Fruit fly (Drosophila melanogaster) whole organism, embryonic: ENCODE measurements around the gene CG12594.

ENCODE experiments used
- Awh ChIP-seq: fragments of 200-800 bp; sonication (Bioruptor generic); IDR thresholded peaks from 2 replicates; pipeline ENCODE4, ENCODE4 v1.3.6; 2022; ENCODE audit warnings: missing biosample characterization, missing genetic modification characterization
- B-H1 ChIP-seq: fragments of 200-800 bp; sonication (Bioruptor generic); IDR thresholded peaks from 3 replicates; pipeline ENCODE4 v1.3.6; 2022; ENCODE audit warnings: missing biosample characterization, missing genetic modification characterization
- CG11456 ChIP-seq: fragments of 200-800 bp; sonication (Bioruptor generic); IDR thresholded peaks from 3 replicates; pipeline ENCODE4 v1.3.6; 2022; ENCODE audit warnings: missing biosample characterization, missing genetic modification characterization
- CG12071 ChIP-seq: fragments of 200-800 bp; sonication (Bioruptor generic); optimal IDR thresholded peaks from 3 replicates; lab custom pipeline; 2018; ENCODE audit warnings: missing biosample characterization, mild to moderate bottlenecking, missing genetic modification characterization
- CG12219 ChIP-seq: fragments of 200-800 bp; sonication (Bioruptor generic); optimal IDR thresholded peaks from 3 replicates; lab custom pipeline; 2018; ENCODE audit warnings: missing biosample characterization, mild to moderate bottlenecking, missing genetic modification characterization
- CG13624 ChIP-seq: fragments of 200-800 bp; sonication (Bioruptor generic); optimal IDR thresholded peaks from 2 replicates; lab custom pipeline; 2016; ENCODE audit warnings: missing biosample characterization, missing genetic modification characterization
- CG30020 ChIP-seq: fragments of 200-800 bp; optimal IDR thresholded peaks from 2 replicates; lab custom pipeline; 2019; ENCODE audit warnings: missing biosample characterization, mild to moderate bottlenecking, missing genetic modification characterization, moderate library complexity
- CG31365 ChIP-seq: fragments of 200-800 bp; sonication (Bioruptor generic); optimal IDR thresholded peaks from 2 replicates; lab custom pipeline; 2018; ENCODE audit warnings: missing biosample characterization, mild to moderate bottlenecking, missing genetic modification characterization
- CG3281 ChIP-seq: fragments of 200-800 bp; sonication (Bioruptor generic); optimal IDR thresholded peaks from 3 replicates; lab custom pipeline; 2017; ENCODE audit warnings: missing biosample characterization, mild to moderate bottlenecking, missing genetic modification characterization
- CG34376 ChIP-seq: fragments of 200-800 bp; sonication (Bioruptor generic); optimal IDR thresholded peaks from 2 replicates; lab custom pipeline; 2018; ENCODE audit warnings: missing biosample characterization, mild to moderate bottlenecking, missing genetic modification characterization
- CG5245 ChIP-seq: fragments of 200-800 bp; sonication (Bioruptor generic); optimal IDR thresholded peaks from 3 replicates; lab custom pipeline; 2016; ENCODE audit warnings: missing biosample characterization, missing genetic modification characterization
- CG6813 ChIP-seq: fragments of 200-800 bp; sonication (Bioruptor generic); optimal IDR thresholded peaks from 2 replicates; lab custom pipeline; 2017; ENCODE audit warnings: missing biosample characterization, missing genetic modification characterization, mild to moderate bottlenecking, moderate library complexity, missing genetic modification reagents
- CG9932 ChIP-seq: fragments of 200-800 bp; sonication (Bioruptor generic); IDR thresholded peaks from 2 replicates; pipeline ENCODE4 v1.3.6; 2022; ENCODE audit warnings: missing biosample characterization, missing genetic modification characterization
- E2f1 ChIP-seq: fragments of 200-800 bp; sonication (Bioruptor generic); IDR thresholded peaks from 2 replicates; pipeline ENCODE4 v1.3.6; 2022; ENCODE audit warnings: missing biosample characterization, missing genetic modification characterization
- GATAe ChIP-seq: fragments of 200-800 bp; sonication (Bioruptor generic); conservative IDR thresholded peaks from 2 replicates; pipeline ENCODE4 v1.3.6; 2022; ENCODE audit warnings: missing biosample characterization, missing genetic modification characterization
- Hr3 ChIP-seq: fragments of 200-800 bp; sonication (Bioruptor generic); optimal IDR thresholded peaks from 3 replicates; lab custom pipeline; 2016; ENCODE audit warnings: missing biosample characterization, missing genetic modification characterization
- Hsf ChIP-seq: fragments of 200-800 bp; sonication (Bioruptor generic); optimal IDR thresholded peaks from 3 replicates; lab custom pipeline; 2016; ENCODE audit warnings: missing biosample characterization, missing genetic modification characterization
- MTF-1 ChIP-seq: fragments of 200-800 bp; sonication (Bioruptor generic); optimal IDR thresholded peaks from 2 replicates; lab custom pipeline; 2018; ENCODE audit warnings: missing biosample characterization, mild to moderate bottlenecking, missing genetic modification characterization, borderline replicate concordance
- Mad ChIP-seq: fragments of 200-800 bp; sonication (Bioruptor generic); optimal IDR thresholded peaks from 2 replicates; lab custom pipeline; 2016; ENCODE audit warnings: missing biosample characterization, missing genetic modification characterization
- Med ChIP-seq: fragments of 200-800 bp; sonication (Bioruptor generic); peaks from one replicate; lab custom pipeline; 2016; ENCODE audit warnings: missing biosample characterization, missing genetic modification characterization, mild to moderate bottlenecking, inconsistent platforms, moderate library complexity
- Opbp ChIP-seq: fragments of 200-800 bp; sonication (Bioruptor generic); IDR thresholded peaks from 3 replicates; pipeline ENCODE4 v1.3.6; 2022; ENCODE audit warnings: missing biosample characterization, missing genetic modification characterization; ENCODE audit not compliant: partially characterized antibody
- Pdp1 ChIP-seq, 2 experiments: fragments of 200-800 bp; sonication (Bioruptor generic); optimal IDR thresholded peaks; 3 replicates each; lab custom pipeline; 2016; ENCODE audit warnings: missing biosample characterization in 2 of 2, missing genetic modification characterization in 2 of 2, mild to moderate bottlenecking in 1 of 2, moderate library complexity in 1 of 2
- Rfx ChIP-seq: fragments of 200-800 bp; sonication (Bioruptor generic); IDR thresholded peaks from 2 replicates; pipeline ENCODE4 v1.3.6; 2022; ENCODE audit warnings: missing biosample characterization, missing genetic modification characterization
- ab ChIP-seq: fragments of 200-800 bp; sonication (Bioruptor generic); optimal IDR thresholded peaks from 2 replicates; lab custom pipeline; 2016; ENCODE audit warnings: missing biosample characterization, missing genetic modification characterization
- exex ChIP-seq: fragments of 200-800 bp; sonication (Bioruptor generic); optimal IDR thresholded peaks from 4 replicates; lab custom pipeline; 2018; ENCODE audit warnings: missing biosample characterization, mild to moderate bottlenecking, missing genetic modification characterization, moderate library complexity
- fd3F ChIP-seq: fragments of 200-800 bp; sonication (Bioruptor generic); optimal IDR thresholded peaks from 2 replicates; lab custom pipeline; 2018; ENCODE audit warnings: missing biosample characterization, mild to moderate bottlenecking, missing genetic modification characterization, moderate library complexity
- gcm2 ChIP-seq: fragments of 200-800 bp; sonication (Bioruptor generic); optimal IDR thresholded peaks from 2 replicates; lab custom pipeline; 2016; ENCODE audit warnings: missing biosample characterization, missing genetic modification characterization
- gem ChIP-seq: fragments of 200-800 bp; sonication (Bioruptor generic); optimal IDR thresholded peaks from 2 replicates; lab custom pipeline; 2019; ENCODE audit warnings: missing biosample characterization, mild to moderate bottlenecking, missing genetic modification characterization, moderate library complexity
- gfzf ChIP-seq: fragments of 200-800 bp; sonication (Bioruptor generic); optimal IDR thresholded peaks from 2 replicates; lab custom pipeline; 2016; ENCODE audit warnings: missing biosample characterization, mild to moderate bottlenecking, missing genetic modification characterization, moderate library complexity
- grn ChIP-seq: fragments of 200-800 bp; sonication (Bioruptor generic); optimal IDR thresholded peaks from 3 replicates; lab custom pipeline; 2017; ENCODE audit warnings: missing biosample characterization, missing genetic modification characterization
- gsb-n ChIP-seq: fragments of 200-800 bp; sonication (Bioruptor generic); optimal IDR thresholded peaks from 3 replicates; lab custom pipeline; 2018; ENCODE audit warnings: missing biosample characterization, mild to moderate bottlenecking, missing genetic modification characterization
- hb ChIP-seq: fragments of 200-800 bp; sonication (Bioruptor generic); IDR thresholded peaks from 3 replicates; pipeline ENCODE4 v1.3.6; 2022; ENCODE audit warnings: missing biosample characterization, missing genetic modification characterization; ENCODE audit not compliant: partially characterized antibody
- jing ChIP-seq: fragments of 200-800 bp; sonication (Bioruptor generic); optimal IDR thresholded peaks from 2 replicates; lab custom pipeline; 2018; ENCODE audit warnings: missing biosample characterization, mild to moderate bottlenecking, missing genetic modification characterization
- kah ChIP-seq: fragments of 200-800 bp; sonication (Bioruptor generic); optimal IDR thresholded peaks from 2 replicates; lab custom pipeline; 2018; ENCODE audit warnings: missing biosample characterization, mild to moderate bottlenecking, missing genetic modification characterization
- lilli ChIP-seq: fragments of 200-800 bp; sonication (Bioruptor generic); optimal IDR thresholded peaks from 3 replicates; lab custom pipeline; 2016; ENCODE audit warnings: missing biosample characterization, missing genetic modification characterization
- mirr ChIP-seq: fragments of 200-800 bp; sonication (Bioruptor generic); optimal IDR thresholded peaks from 3 replicates; lab custom pipeline; 2018; ENCODE audit warnings: missing biosample characterization, mild to moderate bottlenecking, missing genetic modification characterization
- nerfin-1 ChIP-seq: fragments of 200-800 bp; sonication (Bioruptor generic); optimal IDR thresholded peaks from 3 replicates; lab custom pipeline; 2019; ENCODE audit warnings: missing biosample characterization, mild to moderate bottlenecking, missing genetic modification characterization, moderate library complexity
- nerfin-2 ChIP-seq: fragments of 200-800 bp; sonication (Bioruptor generic); IDR thresholded peaks from 2 replicates; pipeline ENCODE4 v1.3.6; 2022; ENCODE audit warnings: missing biosample characterization, missing genetic modification characterization; ENCODE audit not compliant: partially characterized antibody
- sd ChIP-seq: fragments of 200-800 bp; sonication (Bioruptor generic); optimal IDR thresholded peaks from 3 replicates; lab custom pipeline; 2018; ENCODE audit warnings: missing biosample characterization, mild to moderate bottlenecking, missing genetic modification characterization, moderate library complexity
- stwl ChIP-seq: fragments of 200-800 bp; sonication (Bioruptor generic); optimal IDR thresholded peaks from 3 replicates; lab custom pipeline; 2018; ENCODE audit warnings: missing biosample characterization, mild to moderate bottlenecking, missing genetic modification characterization, moderate library complexity
- sug ChIP-seq: fragments of 200-800 bp; optimal IDR thresholded peaks from 2 replicates; lab custom pipeline; 2019; ENCODE audit warnings: missing biosample characterization, mild to moderate bottlenecking, missing genetic modification characterization, moderate library complexity
- tin ChIP-seq: fragments of 200-800 bp; sonication (Bioruptor generic); optimal IDR thresholded peaks from 3 replicates; lab custom pipeline; 2016; ENCODE audit warnings: missing biosample characterization, missing genetic modification characterization
- tll ChIP-seq, 2 experiments: fragments of 200-800 bp in 1 of 2; fragments of >200 bp in 1 of 2; sonication (Bioruptor generic) in 1 of 2; optimal IDR thresholded peaks; 2 replicates each; lab custom pipeline; 2017 to 2019; ENCODE audit warnings: missing biosample characterization in 2 of 2, missing genetic modification characterization in 2 of 2, mild to moderate bottlenecking in 1 of 2, moderate library complexity in 1 of 2
- vfl ChIP-seq: fragments of 200-800 bp; sonication (Bioruptor generic); optimal IDR thresholded peaks from 2 replicates; lab custom pipeline; 2016; ENCODE audit warnings: missing biosample characterization, missing genetic modification characterization
- yki ChIP-seq: fragments of >200 bp; optimal IDR thresholded peaks from 3 replicates; lab custom pipeline; 2018

The CG12594 gene

DNA sequence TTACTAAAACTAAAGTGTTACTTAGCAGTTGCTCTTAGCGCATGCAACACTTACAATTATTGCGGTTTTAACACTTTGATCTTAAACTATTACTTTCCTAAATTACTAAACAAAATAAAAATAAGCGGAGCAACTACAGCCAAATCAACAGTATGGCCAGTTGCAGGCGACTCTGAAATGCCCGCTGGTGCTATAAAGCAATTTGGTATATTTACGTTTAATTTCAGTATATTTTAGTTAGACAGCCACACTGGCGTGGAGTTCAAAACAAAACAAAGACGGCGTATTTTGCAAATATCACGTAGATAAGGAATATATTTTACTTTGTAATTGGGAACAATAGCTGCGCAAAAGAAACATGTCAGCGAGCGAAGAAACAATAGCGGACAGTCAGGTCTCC is 42.0 kb upstream of the CG12594 start, which contains the start of the genes Taf12 and Ho (continued):
- peak; percentile 84 for TF ChIP-seq stwl (tag; lab: Kevin White, UChicago)
- TF ChIP-seq, all 482 proteins: peak for 56

- TF ChIP-seq mirr (GFP tag; lab: Kevin White, UChicago) (peak; percentile 48), B-H1 (GFP tag; lab: Robert Waterston, UW) (no peak), fd3F (GFP tag; lab: Kevin White, UChicago) (no peak), Med (GFP tag; lab: Kevin White, UChicago) (peak; percentile 2), CG34376 (GFP tag; lab: Kevin White, UChicago) (peak; percentile 37), grn (peak; percentile 42), sug (tag; lab: Kevin White, UChicago) (peak; percentile 97), ab (GFP tag; lab: Kevin White, UChicago) (no peak), Mad (GFP tag; lab: Kevin White, UChicago) (no peak), sd (peak; percentile 37), GATAe (GFP tag; lab: Robert Waterston, UW) (peak; percentile 51), exex (tag; lab: Kevin White, UChicago) (peak; percentile 76), gsb-n (no peak), CG3281 (GFP tag; lab: Kevin White, UChicago) (peak; percentile 8), CG12071 (GFP tag; lab: Kevin White, UChicago) (peak; percentile 10), nerfin-1 (tag; lab: Kevin White, UChicago) (no peak)
These were observed 37.9 kb upstream of the CG12594 start for dm6 chr3R:11683675-11684074.

dm6 chr3R:11684316-11684715 is 37.2 kb upstream of the CG12594 start, which contains the start of gene CG6830:
Gene CG6830 (minus strand): TSS chr3R:11684342.
- TF ChIP-seq sug (tag; lab: Kevin White, UChicago) = peak; percentile 87
- peak; percentile 62 for TF ChIP-seq exex (tag; lab: Kevin White, UChicago)
- TF ChIP-seq Pdp1 (GFP tag; optimal IDR thresholded peaks at IDR 0.05; lab: Kevin White, UChicago) = peak in 1 of 2 experiments; percentile 4
- TF ChIP-seq yki (lab: Kevin White, UChicago) = no peak
- no peak for TF ChIP-seq gfzf (GFP tag; lab: Kevin White, UChicago)
- no peak for TF ChIP-seq CG5245 (GFP tag; lab: Kevin White, UChicago)
- no peak for TF ChIP-seq jing (GFP tag; lab: Kevin White, UChicago)
- TF ChIP-seq Hr3 (GFP tag; lab: Kevin White, UChicago) = no peak
- TF ChIP-seq grn = peak; percentile 12
- TF ChIP-seq, all 482 proteins: peak for 4

- TF ChIP-seq vfl (GFP tag; lab: Kevin White, UChicago) = no peak
- TF ChIP-seq CG6813 = no peak
- TF ChIP-seq Rfx = no peak
- peak; percentile 19 for TF ChIP-seq CG13624 (GFP tag; lab: Kevin White, UChicago)
- TF ChIP-seq tll (GFP tag; optimal IDR thresholded peaks at IDR 0.05; lab: Kevin White, UChicago) = no peak
- TF ChIP-seq MTF-1 (GFP tag; lab: Kevin White, UChicago) = no peak
- peak in 1 of 2 experiments; percentile 90 for TF ChIP-seq Pdp1 (GFP tag; optimal IDR thresholded peaks at IDR 0.05; lab: Kevin White, UChicago)
- TF ChIP-seq Med (GFP tag; lab: Kevin White, UChicago) = peak; percentile 73
- no peak for TF ChIP-seq CG9932
- TF ChIP-seq CG12219 (GFP tag; lab: Kevin White, UChicago) = peak; percentile 28
- TF ChIP-seq kah = no peak
- no peak for TF ChIP-seq B-H1 (GFP tag; lab: Robert Waterston, UW)
- peak; percentile 0 for TF ChIP-seq CG31365 (tag; lab: Kevin White, UChicago)
- no peak for TF ChIP-seq CG30020 (tag; lab: Kevin White, UChicago)
- peak; percentile 38 for TF ChIP-seq sd
- no peak for TF ChIP-seq lilli
- TF ChIP-seq E2f1 (GFP tag; lab: Robert Waterston, UW) = no peak
- no peak for TF ChIP-seq gcm2 (GFP tag; lab: Kevin White, UChicago)
- no peak for TF ChIP-seq hb (GFP tag; lab: Robert Waterston, UW)
- no peak for TF ChIP-seq tin (GFP tag; lab: Kevin White, UChicago)
- no peak for TF ChIP-seq Opbp (GFP tag; lab: Robert Waterston, UW)
- no peak for TF ChIP-seq gem (tag; lab: Kevin White, UChicago)
- TF ChIP-seq CG11456 (GFP tag; lab: Robert Waterston, UW) = no peak
- no peak for TF ChIP-seq Awh (GFP tag; lab: Robert Waterston, UW)
- no peak for TF ChIP-seq nerfin-2
- TF ChIP-seq Hsf = no peak
These were observed 33.5 kb upstream of the CG12594 start, which contains the start of gene CG6834 for dm6 chr3R:11688055-11688454. Gene CG6834 (minus strand): TSS chr3R:11688133.
